Fruit fly (Drosophila melanogaster) whole organism, embryonic: ENCODE measurements around the gene Mst85C.

ENCODE experiments used
- Asciz ChIP-seq: fragments of 200-800 bp; sonication (Bioruptor generic); optimal IDR thresholded peaks from 2 replicates; lab custom pipeline; 2017; ENCODE audit warnings: missing biosample characterization, mild to moderate bottlenecking, missing genetic modification characterization, missing genetic modification reagents
- Atf3 ChIP-seq: fragments of 200-800 bp; sonication (Bioruptor generic); optimal IDR thresholded peaks from 3 replicates; lab custom pipeline; 2016; ENCODE audit warnings: missing biosample characterization, missing genetic modification characterization
- Awh ChIP-seq: fragments of 200-800 bp; sonication (Bioruptor generic); IDR thresholded peaks from 2 replicates; pipeline ENCODE4, ENCODE4 v1.3.6; 2022; ENCODE audit warnings: missing biosample characterization, missing genetic modification characterization
- B-H2 ChIP-seq: fragments of 200-800 bp; sonication (Bioruptor generic); optimal IDR thresholded peaks from 2 replicates; lab custom pipeline; 2018; ENCODE audit warnings: missing biosample characterization, mild to moderate bottlenecking, missing genetic modification characterization
- CG10959 ChIP-seq: fragments of 200-800 bp; sonication (Bioruptor generic); IDR thresholded peaks from 2 replicates; pipeline ENCODE4 v1.3.6; 2022; ENCODE audit warnings: missing biosample characterization, missing genetic modification characterization
- CG11696 ChIP-seq: fragments of 200-800 bp; sonication (Bioruptor generic); IDR thresholded peaks from 2 replicates; pipeline ENCODE4 v1.3.6; 2022; ENCODE audit warnings: missing biosample characterization, missing genetic modification characterization
- CG12219 ChIP-seq: fragments of 200-800 bp; sonication (Bioruptor generic); optimal IDR thresholded peaks from 3 replicates; lab custom pipeline; 2018; ENCODE audit warnings: missing biosample characterization, mild to moderate bottlenecking, missing genetic modification characterization
- CG12299 ChIP-seq: fragments of 200-800 bp; sonication (Bioruptor generic); optimal IDR thresholded peaks from 2 replicates; lab custom pipeline; 2018; ENCODE audit warnings: missing biosample characterization, mild to moderate bottlenecking, missing genetic modification characterization
- CG17385 ChIP-seq: fragments of 200-800 bp; sonication (Bioruptor generic); optimal IDR thresholded peaks from 3 replicates; lab custom pipeline; 2018; ENCODE audit warnings: missing biosample characterization, mild to moderate bottlenecking, missing genetic modification characterization
- CG32772 ChIP-seq: fragments of 200-800 bp; sonication (Bioruptor generic); IDR thresholded peaks from 2 replicates; pipeline ENCODE4 v1.3.6; 2022; ENCODE audit warnings: missing biosample characterization, missing genetic modification characterization
- CG34376 ChIP-seq: fragments of 200-800 bp; sonication (Bioruptor generic); optimal IDR thresholded peaks from 2 replicates; lab custom pipeline; 2018; ENCODE audit warnings: missing biosample characterization, mild to moderate bottlenecking, missing genetic modification characterization
- CG42726 ChIP-seq: fragments of 200-800 bp; sonication (Bioruptor generic); IDR thresholded peaks from 2 replicates; pipeline ENCODE4 v1.3.6; 2022; ENCODE audit warnings: missing biosample characterization, missing genetic modification characterization; ENCODE audit not compliant: partially characterized antibody
- CG6791 ChIP-seq: fragments of 200-800 bp; sonication (Bioruptor generic); IDR thresholded peaks from 3 replicates; pipeline ENCODE4 v1.3.6; 2022; ENCODE audit warnings: missing biosample characterization, missing genetic modification characterization; ENCODE audit not compliant: partially characterized antibody
- CG7839 ChIP-seq: fragments of 200-800 bp; sonication (Bioruptor generic); optimal IDR thresholded peaks from 3 replicates; lab custom pipeline; 2018; ENCODE audit warnings: missing biosample characterization, mild to moderate bottlenecking, missing genetic modification characterization, moderate library complexity
- CG9609 ChIP-seq: fragments of 200-800 bp; sonication (Bioruptor generic); optimal IDR thresholded peaks from 3 replicates; lab custom pipeline; 2016; ENCODE audit warnings: missing biosample characterization, missing genetic modification characterization
- CTCF ChIP-seq: fragments of 200-800 bp; sonication (Bioruptor generic); optimal IDR thresholded peaks from 2 replicates; lab custom pipeline; 2017; ENCODE audit warnings: missing biosample characterization, mild to moderate bottlenecking, missing genetic modification characterization, moderate library complexity
- Chrac-16 ChIP-seq: fragments of 200-800 bp; sonication (Bioruptor generic); optimal IDR thresholded peaks from 3 replicates; lab custom pipeline; 2016; ENCODE audit warnings: missing biosample characterization, missing genetic modification characterization
- CrebB ChIP-seq: fragments of 200-800 bp; sonication (Bioruptor generic); optimal IDR thresholded peaks from 3 replicates; lab custom pipeline; 2018; ENCODE audit warnings: missing biosample characterization, mild to moderate bottlenecking, missing genetic modification characterization
- Dek ChIP-seq: fragments of 200-800 bp; sonication (Bioruptor generic); optimal IDR thresholded peaks from 3 replicates; lab custom pipeline; 2019; ENCODE audit warnings: missing biosample characterization, mild to moderate bottlenecking, missing genetic modification characterization, moderate library complexity
- Dll ChIP-seq: fragments of 200-800 bp; sonication (Bioruptor generic); IDR thresholded peaks from 4 replicates; pipeline ENCODE4 v1.3.6; 2022; ENCODE audit warnings: missing biosample characterization, missing genetic modification characterization; ENCODE audit not compliant: partially characterized antibody
- Dp ChIP-seq: fragments of 200-800 bp; sonication (Bioruptor generic); optimal IDR thresholded peaks from 2 replicates; lab custom pipeline; 2018; ENCODE audit warnings: missing biosample characterization, mild to moderate bottlenecking, missing genetic modification characterization, moderate library complexity
- Elba2 ChIP-seq: fragments of 200-800 bp; sonication (Bioruptor generic); optimal IDR thresholded peaks from 3 replicates; lab custom pipeline; 2016; ENCODE audit warnings: missing biosample characterization, missing genetic modification characterization
- HHEX ChIP-seq: fragments of 200-800 bp; sonication (Bioruptor generic); optimal IDR thresholded peaks from 3 replicates; lab custom pipeline; 2017; ENCODE audit warnings: missing biosample characterization, mild to moderate bottlenecking, missing genetic modification characterization, missing genetic modification reagents
- Hand ChIP-seq: fragments of 200-800 bp; sonication (Bioruptor generic); optimal IDR thresholded peaks from 2 replicates; lab custom pipeline; 2017; ENCODE audit warnings: mild to moderate bottlenecking, missing biosample characterization, missing genetic modification reagents, missing genetic modification characterization
- NfI ChIP-seq: fragments of 200-800 bp; sonication (Bioruptor generic); optimal IDR thresholded peaks from 3 replicates; lab custom pipeline; 2018; ENCODE audit warnings: missing biosample characterization, mild to moderate bottlenecking, missing genetic modification characterization, moderate library complexity
- Oaz ChIP-seq: fragments of 200-800 bp; sonication (Bioruptor generic); IDR thresholded peaks from 2 replicates; pipeline ENCODE4 v1.3.6; 2022; ENCODE audit warnings: missing biosample characterization, missing genetic modification characterization
- Optix ChIP-seq: fragments of 200-800 bp; sonication (Bioruptor generic); IDR thresholded peaks from 3 replicates; pipeline ENCODE4 v1.3.6; 2022; ENCODE audit warnings: missing biosample characterization, missing genetic modification characterization
- Sin3A ChIP-seq: fragments of >200 bp; optimal IDR thresholded peaks from 2 replicates; lab custom pipeline; 2018
- abd-A ChIP-seq: fragments of 200-800 bp; sonication (Bioruptor generic); optimal IDR thresholded peaks from 3 replicates; lab custom pipeline; 2019; ENCODE audit warnings: missing biosample characterization, mild to moderate bottlenecking, missing genetic modification characterization, moderate library complexity
- amos ChIP-seq: fragments of 200-800 bp; sonication (Bioruptor generic); IDR thresholded peaks from 2 replicates; pipeline ENCODE4 v1.3.6; 2022; ENCODE audit warnings: missing biosample characterization, missing genetic modification characterization; ENCODE audit not compliant: partially characterized antibody
- chif ChIP-seq, 2 experiments: fragments of 200-800 bp; sonication (Bioruptor generic); optimal IDR thresholded peaks; 3 replicates each; lab custom pipeline; 2016; ENCODE audit warnings: missing biosample characterization in 2 of 2, missing genetic modification characterization in 2 of 2
- corto ChIP-seq: fragments of 200-800 bp; sonication (Bioruptor generic); optimal IDR thresholded peaks from 2 replicates; lab custom pipeline; 2016; ENCODE audit warnings: missing biosample characterization, mild to moderate bottlenecking, missing genetic modification characterization, moderate library complexity
- crp ChIP-seq, 2 experiments: fragments of 200-800 bp; sonication (Bioruptor generic); optimal IDR thresholded peaks; 2 replicates in 1 of 2; 3 replicates in 1 of 2; lab custom pipeline; 2017; ENCODE audit warnings: missing biosample characterization in 2 of 2, missing genetic modification characterization in 2 of 2, mild to moderate bottlenecking in 1 of 2, moderate library complexity in 1 of 2
- dysf ChIP-seq: fragments of 200-800 bp; sonication (Bioruptor generic); IDR thresholded peaks from 3 replicates; pipeline ENCODE4 v1.3.6; 2022; ENCODE audit warnings: missing biosample characterization, missing genetic modification characterization
- exex ChIP-seq: fragments of 200-800 bp; sonication (Bioruptor generic); optimal IDR thresholded peaks from 4 replicates; lab custom pipeline; 2018; ENCODE audit warnings: missing biosample characterization, mild to moderate bottlenecking, missing genetic modification characterization, moderate library complexity
- fu2 ChIP-seq: fragments of 200-800 bp; sonication (Bioruptor generic); optimal IDR thresholded peaks from 2 replicates; lab custom pipeline; 2016; ENCODE audit warnings: missing biosample characterization, missing genetic modification characterization
- gem ChIP-seq: fragments of 200-800 bp; sonication (Bioruptor generic); optimal IDR thresholded peaks from 2 replicates; lab custom pipeline; 2019; ENCODE audit warnings: missing biosample characterization, mild to moderate bottlenecking, missing genetic modification characterization, moderate library complexity
- gsb ChIP-seq: fragments of 200-800 bp; sonication (Bioruptor generic); IDR thresholded peaks from 2 replicates; pipeline ENCODE4 v1.3.6; 2022; ENCODE audit warnings: missing biosample characterization, missing genetic modification characterization
- hth ChIP-seq: fragments of >200 bp; optimal IDR thresholded peaks from 2 replicates; lab custom pipeline; 2017; ENCODE audit warnings: inconsistent platforms
- ken ChIP-seq: fragments of 200-800 bp; sonication (Bioruptor generic); IDR thresholded peaks from 3 replicates; pipeline ENCODE4 v1.3.6; 2022; ENCODE audit warnings: missing biosample characterization, missing genetic modification characterization
- lab ChIP-seq: fragments of 200-800 bp; sonication (Bioruptor generic); optimal IDR thresholded peaks from 3 replicates; lab custom pipeline; 2017; ENCODE audit warnings: missing biosample characterization, missing genetic modification characterization, mild to moderate bottlenecking, moderate library complexity, missing genetic modification reagents
- lbe ChIP-seq: fragments of 200-800 bp; sonication (Bioruptor generic); optimal IDR thresholded peaks from 2 replicates; lab custom pipeline; 2016; ENCODE audit warnings: missing biosample characterization, mild to moderate bottlenecking, missing genetic modification characterization
- nom ChIP-seq: fragments of 200-800 bp; sonication (Bioruptor generic); optimal IDR thresholded peaks from 2 replicates; lab custom pipeline; 2017; ENCODE audit warnings: missing biosample characterization, missing genetic modification characterization, mild to moderate bottlenecking, moderate library complexity, missing genetic modification reagents
- odd ChIP-seq: fragments of 200-800 bp; sonication (Bioruptor generic); optimal IDR thresholded peaks from 2 replicates; lab custom pipeline; 2017; ENCODE audit warnings: missing biosample characterization, mild to moderate bottlenecking, missing genetic modification characterization
- ranshi ChIP-seq: fragments of 200-800 bp; sonication (Bioruptor generic); IDR thresholded peaks from 2 replicates; pipeline ENCODE4 v1.3.6; 2022; ENCODE audit warnings: missing biosample characterization, missing genetic modification characterization
- rib ChIP-seq: fragments of 200-800 bp; sonication (Bioruptor generic); IDR thresholded peaks from 2 replicates; pipeline ENCODE4 v1.3.6; 2022; ENCODE audit warnings: missing biosample characterization, missing genetic modification characterization
- sc ChIP-seq, 3 experiments: fragments of >200 bp in 2 of 3; fragments of 200-800 bp in 1 of 3; sonication (Bioruptor generic) in 1 of 3; optimal IDR thresholded peaks; 2 replicates in 2 of 3; 3 replicates in 1 of 3; lab custom pipeline; 2017; ENCODE audit warnings: mild to moderate bottlenecking in 1 of 3, missing biosample characterization in 1 of 3, missing genetic modification characterization in 1 of 3, missing genetic modification reagents in 1 of 3
- so ChIP-seq: fragments of 200-800 bp; sonication (Bioruptor generic); IDR thresholded peaks from 3 replicates; pipeline ENCODE4 v1.3.6; 2022; ENCODE audit warnings: missing biosample characterization, missing genetic modification characterization
- wdn ChIP-seq: fragments of 200-800 bp; sonication (Bioruptor generic); IDR thresholded peaks from 2 replicates; pipeline ENCODE4 v1.3.6; 2022; ENCODE audit warnings: missing biosample characterization, missing genetic modification characterization
- zen2 ChIP-seq: fragments of 200-800 bp; sonication (Bioruptor generic); IDR thresholded peaks from 3 replicates; pipeline ENCODE4 v1.3.6; 2022; ENCODE audit warnings: missing biosample characterization, missing genetic modification characterization; ENCODE audit not compliant: partially characterized antibody

Mst85C gene

dm6 chr3R:9051937-9052680 is 3.7 kb downstream of the Mst85C start, which contains the start of gene Kdm2 (continued):
- no peak for TF ChIP-seq amos (GFP tag; lab: Robert Waterston, UW)
- TF ChIP-seq corto (GFP tag; lab: Kevin White, UChicago) = peak; percentile 41
- peak; percentile 21 for TF ChIP-seq CG34376
- TF ChIP-seq lbe (GFP tag; lab: Kevin White, UChicago) = peak; percentile 4
- TF ChIP-seq Atf3 (GFP tag; lab: Kevin White, UChicago) = no peak
- TF ChIP-seq Dek = peak; percentile 57
- TF ChIP-seq Optix (GFP tag; lab: Robert Waterston, UW) = no peak
- TF ChIP-seq rib = no peak
- no peak for TF ChIP-seq Oaz (GFP tag; lab: Robert Waterston, UW)
- no peak for TF ChIP-seq CG9609 (GFP tag; lab: Kevin White, UChicago)
- no peak for TF ChIP-seq CG42726 (GFP tag; lab: Robert Waterston, UW)
- TF ChIP-seq zen2 (GFP tag; lab: Robert Waterston, UW) = no peak
- TF ChIP-seq chif (GFP tag; optimal IDR thresholded peaks at IDR 0.05; lab: Kevin White, UChicago) = peak in 1 of 2 experiments; percentile 5
- peak; percentile 31 for TF ChIP-seq NfI (GFP tag; lab: Kevin White, UChicago)
- peak; percentile 31 for TF ChIP-seq CG7839 (tag; lab: Kevin White, UChicago)
- TF ChIP-seq crp (GFP tag; optimal IDR thresholded peaks at IDR 0.05; lab: Kevin White, UChicago) = no peak
- no peak for TF ChIP-seq Elba2 (GFP tag; lab: Kevin White, UChicago)
- TF ChIP-seq CG6791 (GFP tag; lab: Robert Waterston, UW) = no peak
- peak; percentile 26 for TF ChIP-seq Hand
- TF ChIP-seq CG10959 = no peak
- TF ChIP-seq exex (tag; lab: Kevin White, UChicago) = peak; percentile 37
- TF ChIP-seq wdn = no peak
- TF ChIP-seq abd-A (tag; lab: Kevin White, UChicago) = no peak
- peak; percentile 16 for TF ChIP-seq nom (GFP tag; lab: Kevin White, UChicago)
- no peak for TF ChIP-seq CG11696 (GFP tag; lab: Robert Waterston, UW)
- no peak for TF ChIP-seq gsb (GFP tag; lab: Robert Waterston, UW)
- no peak for TF ChIP-seq Chrac-16
- peak; percentile 45 for TF ChIP-seq lab (GFP tag; lab: Kevin White, UChicago)
- TF ChIP-seq CG17385 = peak; percentile 42
- TF ChIP-seq Dll (GFP tag; lab: Robert Waterston, UW) = no peak
- no peak for TF ChIP-seq HHEX (GFP tag; lab: Kevin White, UChicago)
- TF ChIP-seq CG12219 (GFP tag; lab: Kevin White, UChicago) = no peak
- TF ChIP-seq Sin3A = no peak
- peak; percentile 12 for TF ChIP-seq gem (tag; lab: Kevin White, UChicago)
- TF ChIP-seq dysf (GFP tag; lab: Robert Waterston, UW) = no peak
- TF ChIP-seq sc (optimal IDR thresholded peaks at IDR 0.05; lab: Kevin White, UChicago) = no peak
- no peak for TF ChIP-seq sc (GFP tag; optimal IDR thresholded peaks at IDR 0.05; lab: Kevin White, UChicago)
- TF ChIP-seq ranshi = no peak
- no peak for TF ChIP-seq ken (GFP tag; lab: Robert Waterston, UW)
- peak; percentile 56 for TF ChIP-seq CTCF (GFP tag; lab: Kevin White, UChicago)
- TF ChIP-seq so (GFP tag; lab: Robert Waterston, UW) = no peak
- TF ChIP-seq fu2 (GFP tag; lab: Kevin White, UChicago) = no peak
- TF ChIP-seq Dp (GFP tag; lab: Kevin White, UChicago) = peak; percentile 48
- TF ChIP-seq hth (lab: Kevin White, UChicago) = no peak
- TF ChIP-seq Awh (GFP tag; lab: Robert Waterston, UW) = no peak
- TF ChIP-seq CrebB (tag; lab: Kevin White, UChicago) = no peak
- peak; percentile 52 for TF ChIP-seq B-H2
- peak; percentile 0 for TF ChIP-seq CG12299 (tag; lab: Kevin White, UChicago)
- peak; percentile 40 for TF ChIP-seq odd (GFP tag; lab: Kevin White, UChicago)
- no peak for TF ChIP-seq Asciz (GFP tag; lab: Kevin White, UChicago)
- no peak for TF ChIP-seq CG32772 (GFP tag; lab: Robert Waterston, UW)
